Worm (Caenorhabditis elegans) whole organism, young adult: ENCODE results near the gene dao-4.

Experiments used
- F49E8.2 ChIP-seq: sonication (generic microtip); optimal IDR thresholded peaks from 3 replicates; lab custom pipeline; 2017; ENCODE audit warnings: missing genetic modification characterization, mild to moderate bottlenecking, missing compliant biosample characterization, antibody characterized with exemption, moderate library complexity; ENCODE audit not compliant: insufficient read depth
- Y79H2A.3 ChIP-seq: fragments of 200-800 bp; sonication (Bioruptor generic); conservative IDR thresholded peaks from 2 replicates; pipeline ENCODE4 v1.3.6; 2022; ENCODE audit warnings: missing genetic modification reagents, missing genetic modification characterization, missing compliant biosample characterization
- atf-7 ChIP-seq: sonication (generic microtip); optimal IDR thresholded peaks from 2 replicates; lab custom pipeline; 2017; ENCODE audit warnings: mild to moderate bottlenecking, missing genetic modification characterization, missing compliant biosample characterization
- egl-44 ChIP-seq: fragments of 200-800 bp; sonication (Bioruptor generic); IDR thresholded peaks from 2 replicates; pipeline ENCODE4 v1.3.6; 2022; ENCODE audit warnings: missing genetic modification reagents, missing genetic modification characterization, missing compliant biosample characterization
- gei-17 ChIP-seq: fragments of 200-800 bp; sonication (Bioruptor generic); optimal IDR thresholded peaks from 2 replicates; lab custom pipeline; 2018; ENCODE audit warnings: mild to moderate bottlenecking, missing genetic modification characterization, missing compliant biosample characterization
- nfya-1 ChIP-seq: sonication (generic microtip); optimal IDR thresholded peaks from 2 replicates; lab custom pipeline; 2017; ENCODE audit warnings: antibody characterized with exemption, missing compliant biosample characterization, missing genetic modification characterization, borderline replicate concordance; ENCODE audit not compliant: insufficient read depth
- nhr-179 ChIP-seq: sonication (generic microtip); optimal IDR thresholded peaks from 2 replicates; lab custom pipeline; 2016; ENCODE audit warnings: mild to moderate bottlenecking, missing genetic modification characterization, missing compliant biosample characterization
- ztf-25 ChIP-seq: fragments of 200-800 bp; sonication (Bioruptor generic); IDR thresholded peaks from 2 replicates; pipeline ENCODE4 v1.3.6; 2022; ENCODE audit warnings: missing genetic modification reagents, missing genetic modification characterization, missing compliant biosample characterization

- TF ChIP-seq Y79H2A.3 (GFP tag; lab: Robert Waterston, UW): no peak
- TF ChIP-seq atf-7 (tag; lab: Kevin White, UChicago): no peak
- no peak for TF ChIP-seq F49E8.2
- TF ChIP-seq nfya-1 (tag; lab: Kevin White, UChicago): no peak
- no peak for TF ChIP-seq egl-44 (GFP tag; lab: Robert Waterston, UW)
- no peak for TF ChIP-seq nhr-179 (tag; lab: Kevin White, UChicago)
- no peak for TF ChIP-seq ztf-25 (GFP tag; lab: Robert Waterston, UW)
- TF ChIP-seq gei-17 (GFP tag; lab: Kevin White, UChicago): no peak
These were observed 6.6 kb upstream of the dao-4 start for ce11 chrX:10068468-10068867.
